Worm (Caenorhabditis elegans) whole organism, L3 larva: Measurements from ENCODE around the gene srg-5.

Experiments
- egl-27 ChIP-seq: sonication (generic microtip); optimal IDR thresholded peaks from 4 replicates; lab custom pipeline; 2017; ENCODE audit warnings: missing biosample characterization, missing genetic modification reagents, missing genetic modification characterization
- fkh-10 ChIP-seq: sonication (generic microtip); optimal IDR thresholded peaks from 2 replicates; lab custom pipeline; 2017; ENCODE audit warnings: missing biosample characterization, missing genetic modification reagents, missing genetic modification characterization
- fos-1 ChIP-seq: fragments of 150-350 bp; optimal IDR thresholded peaks from 2 replicates; lab custom pipeline; 2014; ENCODE audit warnings: missing biosample characterization, missing genetic modification characterization
- lin-15B ChIP-seq: fragments of 150-350 bp; optimal IDR thresholded peaks from 2 replicates; lab custom pipeline; 2014; ENCODE audit warnings: missing biosample characterization, missing genetic modification characterization
- nhr-11 ChIP-seq: fragments of 150-350 bp; optimal IDR thresholded peaks from 2 replicates; lab custom pipeline; 2014; ENCODE audit warnings: missing biosample characterization, missing genetic modification characterization
- pha-4 ChIP-seq: fragments of 150-350 bp; optimal IDR thresholded peaks from 2 replicates; lab custom pipeline; 2014; ENCODE audit warnings: missing biosample characterization, missing genetic modification reagents, missing genetic modification characterization
- sea-2 ChIP-seq: fragments of 150-350 bp; sonication (generic microtip); optimal IDR thresholded peaks from 4 replicates; lab custom pipeline; 2014; ENCODE audit warnings: missing biosample characterization, missing genetic modification reagents, missing genetic modification characterization
- snpc-4 ChIP-seq: fragments of 150-350 bp; optimal IDR thresholded peaks from 2 replicates; lab custom pipeline; 2014; ENCODE audit warnings: missing biosample characterization, missing genetic modification characterization
- tbx-2 ChIP-seq: sonication (generic microtip); optimal IDR thresholded peaks from 2 replicates; lab custom pipeline; 2016; ENCODE audit warnings: mild to moderate bottlenecking, missing genetic modification characterization, missing compliant biosample characterization
- unc-39 ChIP-seq: sonication (generic microtip); optimal IDR thresholded peaks from 4 replicates; lab custom pipeline; 2017; ENCODE audit warnings: missing biosample characterization, missing genetic modification characterization
- unc-62 ChIP-seq: fragments of 150-350 bp; sonication (generic microtip); optimal IDR thresholded peaks from 4 replicates; lab custom pipeline; 2014; ENCODE audit warnings: missing biosample characterization, missing genetic modification reagents, missing genetic modification characterization
- zag-1 ChIP-seq: fragments of 150-350 bp; optimal IDR thresholded peaks from 2 replicates; lab custom pipeline; 2014; ENCODE audit warnings: missing biosample characterization, missing genetic modification characterization

ce11 chrIII:6270277-6270676 lies 5.9 kb upstream of the srg-5 start, which contains the start of gene srg-3:
- TF ChIP-seq pha-4 (tag; lab: Kevin White, UChicago) (no peak), zag-1 (tag; lab: Kevin White, UChicago) (no peak), fos-1 (tag; lab: Kevin White, UChicago) (no peak), unc-39 (tag; lab: Kevin White, UChicago) (no peak), unc-62 (GFP tag; lab: Kevin White, UChicago) (no peak), tbx-2 (tag; lab: Kevin White, UChicago) (no peak), egl-27 (tag; lab: Kevin White, UChicago) (no peak), sea-2 (GFP tag; lab: Kevin White, UChicago) (no peak), fkh-10 (no peak), lin-15B (no peak), snpc-4 (no peak), nhr-11 (no peak)
